Fruit fly (Drosophila melanogaster) whole organism, prepupa: Measurements from ENCODE around the gene betaTub85D.

Source experiments
- Blimp-1 ChIP-seq: fragments of 200-800 bp; sonication (Bioruptor generic); optimal IDR thresholded peaks from 3 replicates; lab custom pipeline; 2017; ENCODE audit warnings: missing biosample characterization, missing genetic modification characterization, mild to moderate bottlenecking, moderate library complexity, missing genetic modification reagents
- CG10631 ChIP-seq: fragments of 200-800 bp; sonication (Bioruptor generic); optimal IDR thresholded peaks from 2 replicates; lab custom pipeline; 2016; ENCODE audit warnings: missing biosample characterization, missing genetic modification characterization
- CG10669 ChIP-seq: fragments of 200-800 bp; sonication (Bioruptor generic); optimal IDR thresholded peaks from 3 replicates; lab custom pipeline; 2018; ENCODE audit warnings: missing biosample characterization, mild to moderate bottlenecking, missing genetic modification characterization, moderate library complexity
- CG11294 ChIP-seq: fragments of 200-800 bp; sonication (Bioruptor generic); IDR thresholded peaks from 2 replicates; pipeline ENCODE4 v1.3.6; 2022; ENCODE audit warnings: missing biosample characterization, missing genetic modification characterization
- CG11762 ChIP-seq: fragments of 200-800 bp; sonication (Bioruptor generic); optimal IDR thresholded peaks from 3 replicates; lab custom pipeline; 2016; ENCODE audit warnings: missing biosample characterization, missing genetic modification characterization; ENCODE audit not compliant: insufficient read depth
- CG11902 ChIP-seq: fragments of 200-800 bp; sonication (Bioruptor generic); optimal IDR thresholded peaks from 3 replicates; lab custom pipeline; 2016; ENCODE audit warnings: missing biosample characterization, missing genetic modification characterization
- CG15336 ChIP-seq: fragments of 200-800 bp; sonication (Bioruptor generic); IDR thresholded peaks from 2 replicates; pipeline ENCODE4 v1.3.6; 2022; ENCODE audit warnings: missing biosample characterization, missing genetic modification characterization
- CG34406 ChIP-seq: fragments of 200-800 bp; sonication (Bioruptor generic); optimal IDR thresholded peaks from 3 replicates; lab custom pipeline; 2016; ENCODE audit warnings: missing biosample characterization, missing genetic modification characterization
- CG3919 ChIP-seq: fragments of 200-800 bp; sonication (Bioruptor generic); optimal IDR thresholded peaks from 3 replicates; lab custom pipeline; 2016; ENCODE audit warnings: missing biosample characterization, missing genetic modification characterization
- CG4318 ChIP-seq: fragments of 200-800 bp; sonication (Bioruptor generic); optimal IDR thresholded peaks from 3 replicates; lab custom pipeline; 2017; ENCODE audit warnings: missing biosample characterization, mild to moderate bottlenecking, missing genetic modification characterization
- CG6163 ChIP-seq: fragments of 200-800 bp; sonication (Bioruptor generic); IDR thresholded peaks from 3 replicates; pipeline ENCODE4 v1.3.6; 2022; ENCODE audit warnings: missing biosample characterization, missing genetic modification characterization
- CG6792 ChIP-seq: fragments of 200-800 bp; sonication (Bioruptor generic); optimal IDR thresholded peaks from 3 replicates; lab custom pipeline; 2016; ENCODE audit warnings: missing biosample characterization, missing genetic modification characterization
- CG7368 ChIP-seq: fragments of 200-800 bp; sonication (Bioruptor generic); optimal IDR thresholded peaks from 3 replicates; lab custom pipeline; 2016; ENCODE audit warnings: missing biosample characterization, missing genetic modification characterization
- CG8119 ChIP-seq: fragments of 200-800 bp; sonication (Bioruptor generic); IDR thresholded peaks from 3 replicates; pipeline ENCODE4 v1.3.6; 2022; ENCODE audit warnings: missing biosample characterization, missing genetic modification characterization
- CG8319 ChIP-seq: fragments of 200-800 bp; sonication (Bioruptor generic); optimal IDR thresholded peaks from 3 replicates; lab custom pipeline; 2016; ENCODE audit warnings: missing biosample characterization, missing genetic modification characterization
- CG8632 ChIP-seq: fragments of 200-800 bp; sonication (Bioruptor generic); optimal IDR thresholded peaks from 3 replicates; lab custom pipeline; 2016; ENCODE audit warnings: missing biosample characterization, missing genetic modification characterization
- Eip75B ChIP-seq: fragments of 200-800 bp; sonication (Bioruptor generic); optimal IDR thresholded peaks from 3 replicates; lab custom pipeline; 2016; ENCODE audit warnings: missing biosample characterization, missing genetic modification characterization
- Eip78C ChIP-seq: fragments of 200-800 bp; sonication (Bioruptor generic); peaks from one replicate; lab custom pipeline; 2016; ENCODE audit warnings: missing biosample characterization, missing genetic modification characterization
- Eip93F ChIP-seq: fragments of 200-800 bp; sonication (Bioruptor generic); optimal IDR thresholded peaks from 2 replicates; lab custom pipeline; 2016; ENCODE audit warnings: missing biosample characterization, mild to moderate bottlenecking, missing genetic modification characterization
- Ets21C ChIP-seq: fragments of 200-800 bp; sonication (Bioruptor generic); optimal IDR thresholded peaks from 3 replicates; lab custom pipeline; 2016; ENCODE audit warnings: missing biosample characterization, missing genetic modification characterization
- Ets96B ChIP-seq: fragments of 200-800 bp; optimal IDR thresholded peaks from 2 replicates; lab custom pipeline; 2019; ENCODE audit warnings: missing biosample characterization, mild to moderate bottlenecking, missing genetic modification characterization, moderate library complexity
- Gug ChIP-seq: fragments of 200-800 bp; sonication (Bioruptor generic); IDR thresholded peaks from 2 replicates; pipeline ENCODE4 v1.3.6; 2022; ENCODE audit warnings: missing biosample characterization, missing genetic modification characterization
- Hr38 ChIP-seq: sonication (Bioruptor generic); optimal IDR thresholded peaks from 2 replicates; lab custom pipeline; 2016; ENCODE audit warnings: missing biosample characterization, missing genetic modification characterization
- Hr39 ChIP-seq: fragments of 200-800 bp; sonication (Bioruptor generic); optimal IDR thresholded peaks from 2 replicates; lab custom pipeline; 2016; ENCODE audit warnings: missing biosample characterization, missing genetic modification characterization
- Hr4 ChIP-seq: fragments of 200-800 bp; sonication (Bioruptor generic); optimal IDR thresholded peaks from 3 replicates; lab custom pipeline; 2016; ENCODE audit warnings: missing biosample characterization, missing genetic modification characterization
- Lpt ChIP-seq: fragments of 200-800 bp; sonication (Bioruptor generic); optimal IDR thresholded peaks from 3 replicates; lab custom pipeline; 2016; ENCODE audit warnings: missing biosample characterization, missing genetic modification characterization
- Met ChIP-seq: fragments of 200-800 bp; sonication (Bioruptor generic); optimal IDR thresholded peaks from 3 replicates; lab custom pipeline; 2016; ENCODE audit warnings: missing biosample characterization, missing genetic modification characterization
- Sox102F ChIP-seq: fragments of 200-800 bp; sonication (Bioruptor generic); optimal IDR thresholded peaks from 2 replicates; lab custom pipeline; 2016; ENCODE audit warnings: missing biosample characterization, mild to moderate bottlenecking, missing genetic modification characterization
- Sox15 ChIP-seq: fragments of 200-800 bp; sonication (Bioruptor generic); optimal IDR thresholded peaks from 3 replicates; lab custom pipeline; 2016; ENCODE audit warnings: missing biosample characterization, missing genetic modification characterization
- achi ChIP-seq: fragments of 200-800 bp; sonication (Bioruptor generic); optimal IDR thresholded peaks from 3 replicates; lab custom pipeline; 2016; ENCODE audit warnings: missing biosample characterization, missing genetic modification characterization
- acj6 ChIP-seq: fragments of 200-800 bp; sonication (Bioruptor generic); optimal IDR thresholded peaks from 3 replicates; lab custom pipeline; 2016; ENCODE audit warnings: missing biosample characterization, missing genetic modification characterization
- dac ChIP-seq: fragments of 200-800 bp; sonication (Bioruptor generic); optimal IDR thresholded peaks from 2 replicates; lab custom pipeline; 2017; ENCODE audit warnings: missing biosample characterization, mild to moderate bottlenecking, missing genetic modification characterization
- dsx ChIP-seq: fragments of 200-800 bp; optimal IDR thresholded peaks from 3 replicates; lab custom pipeline; 2019; ENCODE audit warnings: missing biosample characterization, mild to moderate bottlenecking, missing genetic modification characterization, moderate library complexity; ENCODE audit not compliant: poor library complexity, severe bottlenecking
- eg ChIP-seq: fragments of 200-800 bp; sonication (Bioruptor generic); IDR thresholded peaks from 3 replicates; pipeline ENCODE4 v1.3.6; 2022; ENCODE audit warnings: missing biosample characterization, missing genetic modification characterization
- esn ChIP-seq: fragments of 200-800 bp; sonication (Bioruptor generic); optimal IDR thresholded peaks from 2 replicates; lab custom pipeline; 2016; ENCODE audit warnings: missing biosample characterization, mild to moderate bottlenecking, missing genetic modification characterization, moderate library complexity
- fd59A ChIP-seq: fragments of 200-800 bp; sonication (Bioruptor generic); optimal IDR thresholded peaks from 2 replicates; lab custom pipeline; 2017; ENCODE audit warnings: missing biosample characterization, mild to moderate bottlenecking, missing genetic modification characterization, missing genetic modification reagents
- fd85E ChIP-seq: fragments of 200-800 bp; sonication (Bioruptor generic); optimal IDR thresholded peaks from 3 replicates; lab custom pipeline; 2016; ENCODE audit warnings: missing biosample characterization, missing genetic modification characterization
- fkh ChIP-seq: fragments of 200-800 bp; sonication (Bioruptor generic); optimal IDR thresholded peaks from 3 replicates; lab custom pipeline; 2017; ENCODE audit warnings: missing biosample characterization, mild to moderate bottlenecking, missing genetic modification characterization, moderate library complexity
- lz ChIP-seq: fragments of 200-800 bp; sonication (Bioruptor generic); optimal IDR thresholded peaks from 3 replicates; lab custom pipeline; 2016; ENCODE audit warnings: missing biosample characterization, missing genetic modification characterization
- net ChIP-seq: fragments of 200-800 bp; sonication (Bioruptor generic); optimal IDR thresholded peaks from 3 replicates; lab custom pipeline; 2016; ENCODE audit warnings: missing biosample characterization, missing genetic modification characterization
- pdm3 ChIP-seq: fragments of 200-800 bp; sonication (Bioruptor generic); optimal IDR thresholded peaks from 3 replicates; lab custom pipeline; 2016; ENCODE audit warnings: missing biosample characterization, missing genetic modification characterization
- salr ChIP-seq, 2 experiments: fragments of 200-800 bp; sonication (Bioruptor generic); optimal IDR thresholded peaks; 3 replicates each; lab custom pipeline; 2016 to 2018; ENCODE audit warnings: missing biosample characterization in 2 of 2, missing genetic modification characterization in 2 of 2, mild to moderate bottlenecking in 1 of 2
- spab ChIP-seq: fragments of 200-800 bp; sonication (Bioruptor generic); optimal IDR thresholded peaks from 2 replicates; lab custom pipeline; 2017; ENCODE audit warnings: missing biosample characterization, mild to moderate bottlenecking, missing genetic modification characterization, missing genetic modification reagents
- ss ChIP-seq, 2 experiments: fragments of 200-800 bp; sonication (Bioruptor generic); optimal IDR thresholded peaks; 2 replicates in 1 of 2; 3 replicates in 1 of 2; lab custom pipeline; 2017 to 2018; ENCODE audit warnings: mild to moderate bottlenecking in 2 of 2, missing biosample characterization in 2 of 2, missing genetic modification characterization in 2 of 2, moderate library complexity in 1 of 2
- svp ChIP-seq: fragments of 200-800 bp; sonication (Bioruptor generic); peaks from one replicate; lab custom pipeline; 2016; ENCODE audit warnings: missing biosample characterization, missing genetic modification characterization
- topi ChIP-seq: fragments of 200-800 bp; sonication (Bioruptor generic); optimal IDR thresholded peaks from 3 replicates; lab custom pipeline; 2016; ENCODE audit warnings: missing biosample characterization, missing genetic modification characterization
- vri ChIP-seq: fragments of 200-800 bp; sonication (Bioruptor generic); optimal IDR thresholded peaks from 3 replicates; lab custom pipeline; 2016; ENCODE audit warnings: missing biosample characterization, mild to moderate bottlenecking, missing genetic modification characterization

The betaTub85D gene

DNA sequence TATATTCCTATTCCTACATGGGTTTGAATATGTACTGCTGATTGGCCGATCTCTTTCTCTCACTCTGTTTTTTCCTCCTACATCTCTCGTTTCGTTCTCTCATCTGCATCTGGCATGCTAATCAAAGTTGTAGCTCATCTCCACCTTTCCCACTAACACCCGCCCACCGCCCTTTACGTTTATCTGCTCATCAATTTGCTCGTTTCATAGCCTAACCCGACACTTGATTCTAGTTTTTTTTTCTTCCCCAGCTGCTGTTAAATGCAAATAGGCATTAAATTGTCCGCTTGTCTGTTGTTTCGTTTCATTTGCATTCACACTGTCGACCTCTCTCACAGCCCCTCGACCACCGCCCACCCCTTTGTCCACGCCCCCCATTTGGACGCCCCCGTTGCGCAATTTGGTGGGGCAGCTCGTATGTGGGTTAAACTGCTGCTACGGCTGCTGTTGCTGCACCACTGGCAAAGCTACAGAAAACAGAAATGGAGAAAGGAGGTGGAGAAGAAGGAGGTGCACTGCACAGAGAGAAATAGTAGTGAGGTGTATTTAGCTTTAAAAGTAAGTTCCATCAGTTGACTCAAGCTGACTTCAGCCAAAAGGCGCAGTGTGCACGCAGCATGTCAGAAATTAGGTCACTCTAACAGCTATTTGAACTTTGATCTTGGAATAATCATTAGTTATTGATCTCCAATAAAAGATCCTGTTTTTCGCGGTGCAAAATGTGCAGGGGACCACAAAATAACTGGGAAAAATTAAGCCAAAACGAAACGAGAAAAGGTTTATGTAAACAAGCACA, 10.6 kb upstream of the betaTub85D start (continued):
- TF ChIP-seq svp (GFP tag; lab: Kevin White, UChicago) (peak; percentile 74), Met (peak; percentile 15), fkh (GFP tag; lab: Kevin White, UChicago) (no peak), Gug (GFP tag; lab: Robert Waterston, UW) (peak; percentile 55; the same call in 1 of the 2 replicates), esn (GFP tag; lab: Kevin White, UChicago) (no peak), spab (GFP tag; lab: Kevin White, UChicago) (no peak), CG11902 (peak; percentile 8), Sox102F (no peak), ss (GFP tag; optimal IDR thresholded peaks at IDR 0.05; lab: Kevin White, UChicago) (no peak), Hr4 (peak; percentile 68), pdm3 (GFP tag; lab: Kevin White, UChicago) (peak; percentile 42), eg (GFP tag; lab: Robert Waterston, UW) (peak; percentile 80; the same call in 2 of the 3 replicates), CG3919 (GFP tag; lab: Kevin White, UChicago) (peak; percentile 37), Eip93F (no peak), CG11294 (GFP tag; lab: Robert Waterston, UW) (peak; percentile 50; the same call in 1 of the 2 replicates), CG6792 (GFP tag; lab: Kevin White, UChicago) (peak; percentile 23), CG15336 (GFP tag; lab: Robert Waterston, UW) (peak; percentile 66), topi (GFP tag; lab: Kevin White, UChicago) (no peak), CG10669 (GFP tag; lab: Kevin White, UChicago) (peak; percentile 35), dac (GFP tag; lab: Kevin White, UChicago) (peak; percentile 47), CG8632 (GFP tag; lab: Kevin White, UChicago) (no peak), CG11762 (GFP tag; lab: Kevin White, UChicago) (peak; percentile 41), lz (no peak), net (GFP tag; lab: Kevin White, UChicago) (peak; percentile 46), Eip75B (peak; percentile 31), Lpt (no peak), Blimp-1 (GFP tag; lab: Kevin White, UChicago) (no peak), Ets21C (no peak), fd85E (GFP tag; lab: Kevin White, UChicago) (no peak), dsx (GFP tag; lab: Kevin White, UChicago) (no peak), salr (GFP tag; optimal IDR thresholded peaks at IDR 0.05; lab: Kevin White, UChicago) (peak in 1 of 2 experiments; percentile 14), CG34406 (GFP tag; lab: Kevin White, UChicago) (peak; percentile 36), CG10631 (GFP tag; lab: Kevin White, UChicago) (peak; percentile 15), CG6163 (GFP tag; lab: Robert Waterston, UW) (peak; percentile 45; the same call in 1 of the 3 replicates), Eip78C (peak; percentile 58), Sox15 (GFP tag; lab: Kevin White, UChicago) (peak; percentile 8), Hr38 (GFP tag; lab: Kevin White, UChicago) (no peak), CG7368 (GFP tag; lab: Kevin White, UChicago) (peak; percentile 41)

DNA sequence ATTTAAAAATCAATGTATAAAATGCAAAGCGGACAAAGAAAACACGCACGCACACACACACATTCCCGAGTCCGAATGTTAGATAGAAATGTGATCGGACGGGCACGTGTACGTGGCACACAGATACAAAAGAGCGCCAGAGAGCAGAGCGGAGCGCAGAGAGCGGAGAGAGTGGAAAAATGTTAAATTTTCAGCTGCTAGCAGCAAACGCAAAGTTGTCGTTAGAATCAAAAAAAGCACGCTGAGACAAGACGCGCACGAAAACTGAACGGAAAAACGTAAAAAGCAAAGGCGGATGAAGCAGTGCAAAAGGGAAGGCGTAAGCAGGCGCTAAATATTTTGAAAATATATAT, 9.2 kb upstream of the betaTub85D start:
- no peak for TF ChIP-seq acj6 (GFP tag; lab: Kevin White, UChicago)
- no peak for TF ChIP-seq topi (GFP tag; lab: Kevin White, UChicago)
- no peak for TF ChIP-seq fkh (GFP tag; lab: Kevin White, UChicago)
- TF ChIP-seq CG7368 (GFP tag; lab: Kevin White, UChicago): no peak
- no peak for TF ChIP-seq CG10631 (GFP tag; lab: Kevin White, UChicago)
- TF ChIP-seq Hr4: no peak
- no peak for TF ChIP-seq Gug (GFP tag; lab: Robert Waterston, UW)
- TF ChIP-seq vri (GFP tag; lab: Kevin White, UChicago): peak; percentile 65
- TF ChIP-seq CG8119: no peak
- TF ChIP-seq CG10669 (GFP tag; lab: Kevin White, UChicago): no peak
- TF ChIP-seq Blimp-1 (GFP tag; lab: Kevin White, UChicago): no peak
- TF ChIP-seq fd85E (GFP tag; lab: Kevin White, UChicago): peak; percentile 59
- no peak for TF ChIP-seq Hr39
- no peak for TF ChIP-seq salr (GFP tag; optimal IDR thresholded peaks at IDR 0.05; lab: Kevin White, UChicago)
- no peak for TF ChIP-seq CG8319 (GFP tag; lab: Kevin White, UChicago)
- TF ChIP-seq Sox102F: peak; percentile 34
- TF ChIP-seq Ets96B (tag; lab: Kevin White, UChicago): no peak
- no peak for TF ChIP-seq achi (GFP tag; lab: Kevin White, UChicago)
- TF ChIP-seq CG6163 (GFP tag; lab: Robert Waterston, UW): no peak
- no peak for TF ChIP-seq fd59A
- peak; percentile 9 for TF ChIP-seq dac (GFP tag; lab: Kevin White, UChicago)
- no peak for TF ChIP-seq CG34406 (GFP tag; lab: Kevin White, UChicago)
- peak; percentile 11 for TF ChIP-seq dsx (GFP tag; lab: Kevin White, UChicago)
- TF ChIP-seq Hr38 (GFP tag; lab: Kevin White, UChicago): no peak
- no peak for TF ChIP-seq CG11762 (GFP tag; lab: Kevin White, UChicago)
- TF ChIP-seq CG4318 (GFP tag; lab: Kevin White, UChicago): no peak
